Worm (Caenorhabditis elegans) whole organism, mixed stage, embryonic: Measurements from ENCODE around the gene his-60.

ENCODE experiments used
- bed-3 ChIP-seq: fragments of 200-800 bp; sonication (Bioruptor generic); optimal IDR thresholded peaks from 3 replicates; lab custom pipeline; 2018; ENCODE audit warnings: mild to moderate bottlenecking, missing genetic modification characterization, moderate library complexity, missing compliant biosample characterization
- ceh-83 ChIP-seq: fragments of 200-800 bp; sonication (Bioruptor generic); optimal IDR thresholded peaks from 2 replicates; lab custom pipeline; 2018; ENCODE audit warnings: mild to moderate bottlenecking, missing genetic modification characterization, missing compliant biosample characterization
- drap-1 ChIP-seq: fragments of 200-800 bp; sonication (Bioruptor generic); optimal IDR thresholded peaks from 3 replicates; lab custom pipeline; 2018; ENCODE audit warnings: mild to moderate bottlenecking, missing genetic modification characterization, missing compliant biosample characterization
- lin-13 ChIP-seq: fragments of 150-350 bp; optimal IDR thresholded peaks from 2 replicates; lab custom pipeline; 2014; ENCODE audit warnings: missing biosample characterization, missing genetic modification characterization
- lsy-2 ChIP-seq: fragments of 150-350 bp; optimal IDR thresholded peaks from 2 replicates; lab custom pipeline; 2014; ENCODE audit warnings: missing biosample characterization, missing genetic modification characterization
- mab-5 ChIP-seq: fragments of 150-350 bp; optimal IDR thresholded peaks from 2 replicates; lab custom pipeline; 2014; ENCODE audit warnings: missing biosample characterization, missing genetic modification characterization
- mep-1 ChIP-seq: fragments of 150-350 bp; optimal IDR thresholded peaks from 2 replicates; lab custom pipeline; 2017; ENCODE audit warnings: missing biosample characterization, missing genetic modification reagents, missing genetic modification characterization, inconsistent platforms
- mls-2 ChIP-seq: sonication (generic microtip); optimal IDR thresholded peaks from 2 replicates; lab custom pipeline; 2016; ENCODE audit warnings: mild to moderate bottlenecking, missing genetic modification characterization, moderate library complexity, missing compliant biosample characterization
- nhr-12 ChIP-seq: fragments of 150-350 bp; optimal IDR thresholded peaks from 2 replicates; lab custom pipeline; 2014; ENCODE audit warnings: missing biosample characterization, missing genetic modification characterization
- nhr-237 ChIP-seq: fragments of 150-350 bp; optimal IDR thresholded peaks from 2 replicates; lab custom pipeline; 2014; ENCODE audit warnings: missing biosample characterization, missing genetic modification characterization
- pha-4 ChIP-seq: fragments of 150-350 bp; optimal IDR thresholded peaks from 2 replicates; lab custom pipeline; 2018; ENCODE audit warnings: missing biosample characterization, missing genetic modification reagents, missing genetic modification characterization
- snpc-4 ChIP-seq: fragments of 150-350 bp; optimal IDR thresholded peaks from 2 replicates; lab custom pipeline; 2014; ENCODE audit warnings: missing biosample characterization, missing genetic modification characterization
- tbx-8 ChIP-seq: fragments of 200-800 bp; sonication (Bioruptor generic); optimal IDR thresholded peaks from 2 replicates; lab custom pipeline; 2018; ENCODE audit warnings: mild to moderate bottlenecking, missing genetic modification characterization, moderate library complexity, missing compliant biosample characterization

DNA sequence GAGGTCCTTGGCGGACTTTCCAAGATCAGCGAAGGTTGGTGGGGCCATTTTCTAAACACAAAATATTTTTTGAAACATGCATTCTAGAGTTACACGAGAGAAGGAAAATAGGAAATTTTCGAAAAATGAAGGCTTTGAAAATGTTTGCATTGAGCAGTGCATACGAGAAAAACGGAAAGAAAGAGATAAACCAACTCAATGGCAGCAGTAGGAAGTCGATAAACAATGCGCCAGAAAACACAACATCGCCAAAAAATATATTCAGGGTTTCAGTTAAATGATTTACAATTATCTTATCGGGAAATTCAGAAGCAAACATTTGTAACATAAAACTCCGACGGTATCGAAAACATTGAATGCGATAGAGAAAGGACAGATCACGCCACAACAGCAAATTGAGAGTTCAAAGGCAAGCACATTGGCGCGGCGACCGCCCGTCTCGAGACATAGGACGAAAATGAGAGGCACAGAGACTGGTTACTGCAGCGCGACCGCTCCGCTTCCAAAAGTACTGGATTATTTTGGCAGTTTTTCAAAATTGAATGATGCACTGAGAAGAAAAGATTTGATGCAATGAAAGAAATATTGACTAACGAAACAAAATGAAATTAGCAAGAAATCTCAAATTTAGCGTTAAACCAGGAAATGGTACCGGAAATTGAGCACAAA lies 20.2 kb upstream of the his-60 start, which contains the start of the genes vdac-1 and R05G6.5:
- TF ChIP-seq nhr-237 (tag; lab: Kevin White, UChicago) (peak; percentile 72), mab-5 (tag; lab: Kevin White, UChicago) (no peak), mep-1 (peak; percentile 47), lin-13 (tag; lab: Kevin White, UChicago) (no peak), snpc-4 (tag; lab: Kevin White, UChicago) (no peak), drap-1 (GFP tag; lab: Kevin White, UChicago) (no peak), tbx-8 (no peak), pha-4 (no peak), bed-3 (no peak), ceh-83 (GFP tag; lab: Kevin White, UChicago) (no peak), mls-2 (tag; lab: Kevin White, UChicago) (no peak), lsy-2 (tag; lab: Kevin White, UChicago) (no peak), nhr-12 (no peak)
